Worm (Caenorhabditis elegans): ENCODE measurements around the gene ZK470.6.

The ZK470.6 gene

DNA sequence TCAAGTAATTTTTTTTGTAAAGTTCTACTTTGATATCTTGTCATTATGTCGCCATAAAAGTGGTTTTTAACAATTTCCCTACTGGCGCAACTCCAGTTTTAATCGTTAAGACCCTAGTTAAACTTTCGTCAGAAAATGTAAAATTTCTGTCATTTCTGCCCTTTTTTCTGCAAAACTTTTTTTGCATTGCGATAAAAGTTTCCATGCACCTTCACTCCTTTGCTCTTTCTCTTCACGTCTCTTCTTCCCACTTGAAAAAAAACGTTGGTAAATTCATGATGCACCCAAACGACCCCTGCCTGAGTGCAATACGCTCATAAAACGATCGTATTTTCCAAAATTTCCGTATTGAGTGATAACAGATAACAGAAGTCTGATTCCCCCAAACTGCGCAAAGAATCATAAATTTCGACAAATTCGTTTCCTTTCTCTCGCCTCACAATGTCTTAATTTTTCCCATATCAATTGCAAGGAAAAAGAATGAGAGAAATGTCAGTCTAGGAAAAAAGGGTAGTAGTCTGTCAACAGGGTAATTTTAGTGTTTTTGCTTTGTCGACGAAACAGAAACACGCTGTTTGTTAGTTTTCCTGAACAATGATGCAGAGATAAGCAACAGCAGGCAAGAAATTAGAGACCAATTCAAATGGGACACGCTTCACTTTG, 36.4 kb downstream of the ZK470.6 start:
- TF ChIP-seq ets-4 (tag; optimal IDR thresholded peaks at IDR 0.05) = no peak
- TF ChIP-seq Y22D7AL.16 (tag; optimal IDR thresholded peaks at IDR 0.05) = no peak
- TF ChIP-seq sox-4 (tag; optimal IDR thresholded peaks at IDR 0.05) = no peak
- TF ChIP-seq hlh-13 (GFP tag; optimal IDR thresholded peaks at IDR 0.05) = no peak
- no peak for TF ChIP-seq ceh-22 (tag; optimal IDR thresholded peaks at IDR 0.05)
- TF ChIP-seq ceh-9 (tag; optimal IDR thresholded peaks at IDR 0.05) = no peak
- TF ChIP-seq pha-2 (tag; optimal IDR thresholded peaks at IDR 0.05) = no peak
- TF ChIP-seq dve-1 (tag; optimal IDR thresholded peaks at IDR 0.05) = no peak
- no peak for TF ChIP-seq mec-3 (tag; optimal IDR thresholded peaks at IDR 0.05; ENCODE audit: borderline replicate concordance)
- no peak for TF ChIP-seq pax-1 (tag; optimal IDR thresholded peaks at IDR 0.05)
- TF ChIP-seq zip-5 (tag; optimal IDR thresholded peaks at IDR 0.05) = no peak
- TF ChIP-seq rnt-1 (tag; optimal IDR thresholded peaks at IDR 0.05) = no peak
- TF ChIP-seq lin-11 (tag; optimal IDR thresholded peaks at IDR 0.05) = no peak
- TF ChIP-seq ttx-3 (tag; optimal IDR thresholded peaks at IDR 0.05) = no peak
- no peak for TF ChIP-seq unc-86 (tag; optimal IDR thresholded peaks at IDR 0.05)
- no peak for TF ChIP-seq ceh-48 (tag; optimal IDR thresholded peaks at IDR 0.05)
- no peak for TF ChIP-seq fkh-6 (tag; optimal IDR thresholded peaks at IDR 0.05)
- TF ChIP-seq madf-2 (tag; optimal IDR thresholded peaks at IDR 0.05) = no peak
- no peak for TF ChIP-seq fax-1 (tag; optimal IDR thresholded peaks at IDR 0.05)

DNA sequence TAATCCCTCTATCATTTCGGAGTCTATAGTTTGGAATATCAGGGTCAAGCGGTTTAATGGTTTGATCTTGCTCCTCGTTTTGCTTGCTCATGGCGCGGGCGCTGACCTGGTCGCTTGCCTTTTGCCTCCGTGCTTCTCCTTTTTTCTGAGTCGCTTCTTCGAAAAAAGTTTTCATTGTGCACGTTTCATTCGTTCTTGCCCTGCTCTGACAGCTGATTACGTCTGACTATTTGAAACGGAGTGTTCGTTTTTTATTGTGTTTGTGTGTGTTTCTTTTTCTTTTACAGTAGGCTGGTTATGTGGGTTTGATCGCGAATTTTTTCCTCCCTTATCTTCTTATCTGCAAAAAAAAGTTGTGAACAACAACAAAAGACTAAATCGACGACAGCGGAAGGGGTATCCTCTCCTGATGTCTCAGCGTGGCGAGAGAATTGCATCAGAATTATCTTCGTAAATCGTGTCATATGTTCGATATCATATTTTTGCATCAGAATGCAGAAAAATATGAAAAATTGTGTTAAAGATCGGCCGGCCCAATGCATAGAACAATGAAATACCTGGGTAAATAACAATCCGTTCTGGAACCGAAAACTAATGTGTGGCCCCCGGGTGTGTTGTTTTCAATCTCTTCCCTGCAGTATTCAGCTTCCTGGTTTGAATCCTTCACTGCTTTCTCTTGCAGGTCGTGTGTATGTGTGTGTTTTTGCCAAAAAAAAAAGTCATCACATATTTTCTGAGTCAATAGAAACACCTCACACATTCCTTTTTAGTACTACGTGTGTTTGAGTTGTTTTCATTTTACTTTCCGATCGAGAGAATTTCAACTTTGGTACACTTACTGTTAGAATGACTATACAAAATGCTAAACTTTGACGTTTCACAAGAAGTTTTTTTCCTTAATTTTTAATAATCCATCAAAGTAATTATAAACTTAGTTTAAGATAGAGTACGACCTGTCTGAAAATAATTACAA, 37.4 kb downstream of the ZK470.6 start, which contains the start of gene ZK470.4:
Gene ZK470.4, minus strand, starts transcription at position 175 of the 973 bp plus-strand sequence.
- TF ChIP-seq elt-4 (tag; optimal IDR thresholded peaks at IDR 0.05) = no peak
- no peak for TF ChIP-seq fax-1 (tag; optimal IDR thresholded peaks at IDR 0.05)
- no peak for TF ChIP-seq dmd-4 (tag; optimal IDR thresholded peaks at IDR 0.05; ENCODE audit: borderline replicate concordance)
- TF ChIP-seq hlh-30 (tag; optimal IDR thresholded peaks at IDR 0.05; ENCODE audit: insufficient read depth) = no peak
- TF ChIP-seq tbx-7 (tag; optimal IDR thresholded peaks at IDR 0.05) = no peak
- no peak for TF ChIP-seq Y22D7AL.16 (tag; optimal IDR thresholded peaks at IDR 0.05)
- no peak for TF ChIP-seq lin-11 (tag; optimal IDR thresholded peaks at IDR 0.05)
- no peak for TF ChIP-seq npax-4 (tag; optimal IDR thresholded peaks at IDR 0.05)
- no peak for TF ChIP-seq pax-1 (tag; optimal IDR thresholded peaks at IDR 0.05)
- no peak for TF ChIP-seq eyg-1 (tag; optimal IDR thresholded peaks at IDR 0.05)
- TF ChIP-seq ceh-48 (tag; optimal IDR thresholded peaks at IDR 0.05) = no peak
- TF ChIP-seq ttx-3 (tag; optimal IDR thresholded peaks at IDR 0.05) = no peak
- TF ChIP-seq ceh-45 (GFP tag; IDR thresholded peaks at IDR 0.05) = no peak
- no peak for TF ChIP-seq fkh-10 (GFP tag; optimal IDR thresholded peaks at IDR 0.05)
- TF ChIP-seq fkh-6 (tag; optimal IDR thresholded peaks at IDR 0.05) = no peak
- no peak for TF ChIP-seq elt-2 (tag; optimal IDR thresholded peaks at IDR 0.05)
- no peak for TF ChIP-seq mec-3 (tag; optimal IDR thresholded peaks at IDR 0.05; ENCODE audit: borderline replicate concordance)
- TF ChIP-seq nhr-232 (tag; optimal IDR thresholded peaks at IDR 0.05) = no peak

DNA sequence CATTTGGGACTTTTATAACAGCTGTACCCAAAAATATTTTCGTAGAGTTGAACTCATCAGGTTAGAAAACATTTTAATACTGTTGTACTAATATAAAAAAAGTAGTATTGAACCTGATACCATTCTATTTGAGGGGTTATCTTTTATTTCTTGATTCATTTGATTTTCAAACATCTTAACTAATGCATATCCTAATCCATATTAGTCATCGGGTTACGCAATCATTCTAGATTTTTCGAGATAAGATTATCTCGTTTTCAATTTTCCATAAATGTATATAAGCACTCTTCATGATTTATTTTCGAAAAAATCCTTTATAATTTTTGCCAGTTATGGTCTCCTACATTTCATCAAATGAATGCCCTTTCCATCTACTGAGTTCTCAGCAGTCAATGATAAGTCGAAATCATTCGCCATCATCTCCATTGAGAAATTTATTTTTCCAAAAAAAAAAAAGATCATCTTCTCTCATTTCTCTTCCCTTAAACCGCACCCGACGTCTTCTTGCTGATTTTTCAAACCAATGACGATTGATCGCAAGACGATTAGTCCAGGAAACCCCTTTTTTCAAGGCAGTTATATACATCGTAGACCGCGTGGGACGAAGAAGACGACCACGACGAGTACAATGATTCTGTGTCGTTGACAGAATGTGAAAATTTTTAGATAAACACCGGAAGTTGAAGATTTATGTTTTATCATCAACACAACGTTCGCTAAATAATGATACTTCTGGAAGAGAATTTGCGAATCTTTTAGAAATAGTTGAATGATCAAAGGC, 38.7 kb downstream of the ZK470.6 start:
- no peak for TF ChIP-seq pha-4 (tag; optimal IDR thresholded peaks at IDR 0.05)
- TF ChIP-seq hlh-30 (tag; optimal IDR thresholded peaks at IDR 0.05; ENCODE audit: insufficient read depth) = no peak
- no peak for TF ChIP-seq ceh-45 (GFP tag; IDR thresholded peaks at IDR 0.05)
- no peak for TF ChIP-seq fkh-6 (tag; optimal IDR thresholded peaks at IDR 0.05)
- no peak for TF ChIP-seq pag-3 (tag; optimal IDR thresholded peaks at IDR 0.05; ENCODE audit: borderline replicate concordance)
- no peak for TF ChIP-seq zip-5 (tag; optimal IDR thresholded peaks at IDR 0.05)
- TF ChIP-seq gmeb-2 (tag; optimal IDR thresholded peaks at IDR 0.05) = no peak
- TF ChIP-seq lin-11 (tag; optimal IDR thresholded peaks at IDR 0.05) = no peak
- TF ChIP-seq sox-2 (GFP tag; IDR thresholded peaks at IDR 0.05) = no peak
- no peak for TF ChIP-seq ceh-34 (tag; optimal IDR thresholded peaks at IDR 0.05)
- no peak for TF ChIP-seq syd-9 (tag; optimal IDR thresholded peaks at IDR 0.05)
- no peak for TF ChIP-seq ets-4 (tag; optimal IDR thresholded peaks at IDR 0.05)
- TF ChIP-seq hlh-13 (GFP tag; optimal IDR thresholded peaks at IDR 0.05) = no peak
- TF ChIP-seq ceh-14 (tag; optimal IDR thresholded peaks at IDR 0.05) = no peak

All from whole organism, late embryonic.